Fruit fly (Drosophila melanogaster) whole organism, embryonic: ENCODE measurements around the gene Ctr1B.

Experiments
- CG1024 ChIP-seq: fragments of 200-800 bp; sonication (Bioruptor generic); IDR thresholded peaks from 2 replicates; pipeline ENCODE4 v1.3.6; 2022; ENCODE audit warnings: missing biosample characterization, missing genetic modification characterization
- CG12104 ChIP-seq: fragments of 200-800 bp; sonication (Bioruptor generic); optimal IDR thresholded peaks from 3 replicates; lab custom pipeline; 2016; ENCODE audit warnings: missing biosample characterization, missing genetic modification characterization
- CG14014 ChIP-seq: fragments of 200-800 bp; sonication (Bioruptor generic); IDR thresholded peaks from 2 replicates; pipeline ENCODE4 v1.3.6; 2022; ENCODE audit warnings: missing biosample characterization, missing genetic modification characterization
- CG14710 ChIP-seq: fragments of 200-800 bp; sonication (Bioruptor generic); optimal IDR thresholded peaks from 3 replicates; lab custom pipeline; 2019; ENCODE audit warnings: missing biosample characterization, mild to moderate bottlenecking, missing genetic modification characterization, moderate library complexity
- CG1602 ChIP-seq: fragments of 200-800 bp; sonication (Bioruptor generic); optimal IDR thresholded peaks from 3 replicates; lab custom pipeline; 2016; ENCODE audit warnings: missing biosample characterization, missing genetic modification characterization
- CG17328 ChIP-seq: fragments of 200-800 bp; sonication (Bioruptor generic); IDR thresholded peaks from 2 replicates; pipeline ENCODE4 v1.3.6; 2022; ENCODE audit warnings: missing biosample characterization, missing genetic modification characterization
- CG1832 ChIP-seq: fragments of 200-800 bp; sonication (Bioruptor generic); optimal IDR thresholded peaks from 2 replicates; lab custom pipeline; 2017; ENCODE audit warnings: missing biosample characterization, mild to moderate bottlenecking, missing genetic modification characterization, inconsistent platforms
- CG2678 ChIP-seq: fragments of 200-800 bp; sonication (Bioruptor generic); optimal IDR thresholded peaks from 3 replicates; lab custom pipeline; 2019; ENCODE audit warnings: missing biosample characterization, mild to moderate bottlenecking, missing genetic modification characterization, moderate library complexity
- CG30403 ChIP-seq: fragments of 200-800 bp; sonication (Bioruptor generic); optimal IDR thresholded peaks from 3 replicates; lab custom pipeline; 2016; ENCODE audit warnings: missing biosample characterization, missing genetic modification characterization
- CG31365 ChIP-seq: fragments of 200-800 bp; sonication (Bioruptor generic); optimal IDR thresholded peaks from 2 replicates; lab custom pipeline; 2018; ENCODE audit warnings: missing biosample characterization, mild to moderate bottlenecking, missing genetic modification characterization
- CG31388 ChIP-seq: fragments of 200-800 bp; sonication (Bioruptor generic); optimal IDR thresholded peaks from 2 replicates; lab custom pipeline; 2016; ENCODE audit warnings: missing biosample characterization, missing genetic modification characterization
- CG3407 ChIP-seq: fragments of 200-800 bp; sonication (Bioruptor generic); optimal IDR thresholded peaks from 2 replicates; lab custom pipeline; 2018; ENCODE audit warnings: missing biosample characterization, mild to moderate bottlenecking, missing genetic modification characterization
- CG3995 ChIP-seq: fragments of 200-800 bp; sonication (Bioruptor generic); optimal IDR thresholded peaks from 3 replicates; lab custom pipeline; 2016; ENCODE audit warnings: missing biosample characterization, missing genetic modification characterization
- CG42726 ChIP-seq: fragments of 200-800 bp; sonication (Bioruptor generic); IDR thresholded peaks from 2 replicates; pipeline ENCODE4 v1.3.6; 2022; ENCODE audit warnings: missing biosample characterization, missing genetic modification characterization; ENCODE audit not compliant: partially characterized antibody
- CG4360 ChIP-seq: fragments of 200-800 bp; sonication (Bioruptor generic); IDR thresholded peaks from 2 replicates; pipeline ENCODE4 v1.3.6; 2022; ENCODE audit warnings: missing biosample characterization, missing genetic modification characterization
- CG7839 ChIP-seq: fragments of 200-800 bp; sonication (Bioruptor generic); optimal IDR thresholded peaks from 3 replicates; lab custom pipeline; 2018; ENCODE audit warnings: missing biosample characterization, mild to moderate bottlenecking, missing genetic modification characterization, moderate library complexity
- CG7987 ChIP-seq: fragments of 200-800 bp; sonication (Bioruptor generic); optimal IDR thresholded peaks from 2 replicates; lab custom pipeline; 2018; ENCODE audit warnings: missing biosample characterization, mild to moderate bottlenecking, missing genetic modification characterization, moderate library complexity
- CG9932 ChIP-seq: fragments of 200-800 bp; sonication (Bioruptor generic); IDR thresholded peaks from 2 replicates; pipeline ENCODE4 v1.3.6; 2022; ENCODE audit warnings: missing biosample characterization, missing genetic modification characterization
- CrebB ChIP-seq: fragments of 200-800 bp; sonication (Bioruptor generic); optimal IDR thresholded peaks from 3 replicates; lab custom pipeline; 2018; ENCODE audit warnings: missing biosample characterization, mild to moderate bottlenecking, missing genetic modification characterization
- Dip2 ChIP-seq: fragments of 200-800 bp; sonication (Bioruptor generic); IDR thresholded peaks from 2 replicates; pipeline ENCODE4 v1.3.6; 2022; ENCODE audit warnings: missing biosample characterization, missing genetic modification characterization
- Dll ChIP-seq: fragments of 200-800 bp; sonication (Bioruptor generic); IDR thresholded peaks from 4 replicates; pipeline ENCODE4 v1.3.6; 2022; ENCODE audit warnings: missing biosample characterization, missing genetic modification characterization; ENCODE audit not compliant: partially characterized antibody
- Doc2 ChIP-seq: fragments of 200-800 bp; sonication (Bioruptor generic); IDR thresholded peaks from 2 replicates; pipeline ENCODE4 v1.3.6; 2022; ENCODE audit warnings: missing biosample characterization, missing genetic modification characterization
- Ets97D ChIP-seq: fragments of 200-800 bp; sonication (Bioruptor generic); optimal IDR thresholded peaks from 3 replicates; lab custom pipeline; 2016; ENCODE audit warnings: missing biosample characterization, missing genetic modification characterization
- HHEX ChIP-seq: fragments of 200-800 bp; sonication (Bioruptor generic); optimal IDR thresholded peaks from 3 replicates; lab custom pipeline; 2017; ENCODE audit warnings: missing biosample characterization, mild to moderate bottlenecking, missing genetic modification characterization, missing genetic modification reagents
- HLH4C ChIP-seq: fragments of 200-800 bp; sonication (Bioruptor generic); IDR thresholded peaks from 3 replicates; pipeline ENCODE4 v1.3.6; 2022; ENCODE audit warnings: missing biosample characterization, missing genetic modification characterization; ENCODE audit not compliant: partially characterized antibody
- Hsf ChIP-seq: fragments of 200-800 bp; sonication (Bioruptor generic); optimal IDR thresholded peaks from 3 replicates; lab custom pipeline; 2016; ENCODE audit warnings: missing biosample characterization, missing genetic modification characterization
- Lpt ChIP-seq: fragments of >200 bp; optimal IDR thresholded peaks from 2 replicates; lab custom pipeline; 2018; ENCODE audit warnings: missing biosample characterization, missing genetic modification characterization
- Oaz ChIP-seq: fragments of 200-800 bp; sonication (Bioruptor generic); IDR thresholded peaks from 2 replicates; pipeline ENCODE4 v1.3.6; 2022; ENCODE audit warnings: missing biosample characterization, missing genetic modification characterization
- Ravus ChIP-seq: fragments of 200-800 bp; sonication (Bioruptor generic); IDR thresholded peaks from 2 replicates; pipeline ENCODE4 v1.3.6; 2022; ENCODE audit warnings: missing biosample characterization, missing genetic modification characterization
- ara ChIP-seq: fragments of 200-800 bp; sonication (Bioruptor generic); IDR thresholded peaks from 2 replicates; pipeline ENCODE4 v1.3.6; 2022; ENCODE audit warnings: missing biosample characterization, missing genetic modification characterization
- bbx ChIP-seq: fragments of 200-800 bp; sonication (Bioruptor generic); IDR thresholded peaks from 2 replicates; pipeline ENCODE4 v1.3.6; 2022; ENCODE audit warnings: missing biosample characterization, missing genetic modification characterization; ENCODE audit not compliant: partially characterized antibody
- cad ChIP-seq: fragments of >200 bp; optimal IDR thresholded peaks from 2 replicates; lab custom pipeline; 2017; ENCODE audit warnings: missing biosample characterization, missing genetic modification characterization
- cato ChIP-seq: fragments of 200-800 bp; sonication (Bioruptor generic); optimal IDR thresholded peaks from 2 replicates; lab custom pipeline; 2016; ENCODE audit warnings: missing biosample characterization, missing genetic modification characterization, borderline replicate concordance
- cg ChIP-seq: fragments of 200-800 bp; sonication (Bioruptor generic); optimal IDR thresholded peaks from 3 replicates; lab custom pipeline; 2019; ENCODE audit warnings: missing biosample characterization, mild to moderate bottlenecking, missing genetic modification characterization, moderate library complexity
- ci ChIP-seq: fragments of 200-800 bp; sonication (Bioruptor generic); IDR thresholded peaks from 3 replicates; pipeline ENCODE4 v1.3.6; 2022; ENCODE audit warnings: missing biosample characterization, missing genetic modification characterization
- dati ChIP-seq: fragments of 200-800 bp; sonication (Bioruptor generic); IDR thresholded peaks from 2 replicates; pipeline ENCODE4 v1.3.6; 2022; ENCODE audit warnings: missing biosample characterization, missing genetic modification characterization
- fru ChIP-seq: fragments of >200 bp; optimal IDR thresholded peaks from 2 replicates; lab custom pipeline; 2017
- grn ChIP-seq: fragments of 200-800 bp; sonication (Bioruptor generic); optimal IDR thresholded peaks from 3 replicates; lab custom pipeline; 2017; ENCODE audit warnings: missing biosample characterization, missing genetic modification characterization
- hb ChIP-seq: fragments of 200-800 bp; sonication (Bioruptor generic); IDR thresholded peaks from 3 replicates; pipeline ENCODE4 v1.3.6; 2022; ENCODE audit warnings: missing biosample characterization, missing genetic modification characterization; ENCODE audit not compliant: partially characterized antibody
- insv ChIP-seq, 2 experiments: fragments of 200-800 bp; sonication (Bioruptor generic); optimal IDR thresholded peaks; 3 replicates each; lab custom pipeline; 2016 to 2018; ENCODE audit warnings: missing biosample characterization in 2 of 2, missing genetic modification characterization in 2 of 2
- jing ChIP-seq: fragments of 200-800 bp; sonication (Bioruptor generic); optimal IDR thresholded peaks from 2 replicates; lab custom pipeline; 2018; ENCODE audit warnings: missing biosample characterization, mild to moderate bottlenecking, missing genetic modification characterization
- kay ChIP-seq: fragments of 200-800 bp; sonication (Bioruptor generic); optimal IDR thresholded peaks from 2 replicates; lab custom pipeline; 2016; ENCODE audit warnings: missing biosample characterization, missing genetic modification characterization
- klu ChIP-seq: fragments of 200-800 bp; sonication (Bioruptor generic); IDR thresholded peaks from 2 replicates; pipeline ENCODE4 v1.3.6; 2022; ENCODE audit warnings: missing biosample characterization, missing genetic modification characterization
- lmd ChIP-seq: fragments of 200-800 bp; sonication (Bioruptor generic); IDR thresholded peaks from 2 replicates; pipeline ENCODE4 v1.3.6; 2022; ENCODE audit warnings: missing biosample characterization, missing genetic modification characterization
- nau ChIP-seq: fragments of 200-800 bp; sonication (Bioruptor generic); optimal IDR thresholded peaks from 3 replicates; lab custom pipeline; 2017; ENCODE audit warnings: missing biosample characterization, mild to moderate bottlenecking, missing genetic modification characterization, missing genetic modification reagents
- pan ChIP-seq, 4 experiments: fragments of >200 bp in 3 of 4; fragments of 200-800 bp in 1 of 4; sonication (Bioruptor generic) in 1 of 4; optimal IDR thresholded peaks in 3 of 4; IDR thresholded peaks in 1 of 4; 2 replicates each; pipeline versions ENCODE4 v1.3.6 to Lab custom; 2017 to 2022; ENCODE audit warnings: missing biosample characterization in 2 of 4, missing genetic modification characterization in 2 of 4, mixed read lengths in 1 of 4
- phol ChIP-seq: fragments of 200-800 bp; sonication (Bioruptor generic); optimal IDR thresholded peaks from 3 replicates; lab custom pipeline; 2018; ENCODE audit warnings: missing biosample characterization, mild to moderate bottlenecking, missing genetic modification characterization, moderate library complexity
- ranshi ChIP-seq: fragments of 200-800 bp; sonication (Bioruptor generic); IDR thresholded peaks from 2 replicates; pipeline ENCODE4 v1.3.6; 2022; ENCODE audit warnings: missing biosample characterization, missing genetic modification characterization
- seq ChIP-seq: fragments of 200-800 bp; sonication (Bioruptor generic); IDR thresholded peaks from 2 replicates; pipeline ENCODE4 v1.3.6; 2022; ENCODE audit warnings: missing biosample characterization, missing genetic modification characterization
- stc ChIP-seq: fragments of 200-800 bp; sonication (Bioruptor generic); IDR thresholded peaks from 2 replicates; pipeline ENCODE4 v1.3.6; 2022; ENCODE audit warnings: missing biosample characterization, missing genetic modification characterization
- unpg ChIP-seq: fragments of 200-800 bp; sonication (Bioruptor generic); optimal IDR thresholded peaks from 3 replicates; lab custom pipeline; 2018; ENCODE audit warnings: missing biosample characterization, mild to moderate bottlenecking, missing genetic modification characterization, moderate library complexity
- wek ChIP-seq: fragments of 200-800 bp; sonication (Bioruptor generic); optimal IDR thresholded peaks from 3 replicates; lab custom pipeline; 2018; ENCODE audit warnings: missing biosample characterization, mild to moderate bottlenecking, missing genetic modification characterization, moderate library complexity

The Ctr1B gene

DNA sequence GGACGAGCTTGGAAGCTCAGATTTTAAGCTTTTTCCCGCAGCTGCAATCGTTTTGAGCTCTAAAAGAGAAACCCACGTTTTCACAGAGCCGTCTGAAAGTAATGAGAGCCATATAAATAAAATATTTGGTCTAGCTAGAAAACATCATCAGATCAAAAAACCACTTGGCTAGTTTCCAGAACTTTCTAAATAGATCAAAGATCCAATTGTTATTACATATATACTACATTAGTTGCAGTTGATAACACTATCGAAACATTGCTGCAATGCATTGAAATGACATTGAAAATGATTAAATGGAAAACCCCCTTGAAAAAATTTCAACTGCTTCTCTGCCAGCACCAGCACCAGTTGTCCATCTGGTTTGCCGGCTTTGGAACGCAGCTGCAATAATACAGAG, 37.6 kb downstream of the Ctr1B start (continued):
- TF ChIP-seq CG17328 (no peak), CG2678 (tag; lab: Kevin White, UChicago) (no peak), nau (GFP tag; lab: Kevin White, UChicago) (no peak), cad (no peak), wek (GFP tag; lab: Kevin White, UChicago) (no peak), CG3407 (GFP tag; lab: Kevin White, UChicago) (no peak), Ets97D (GFP tag; lab: Kevin White, UChicago) (no peak), ranshi (GFP tag; lab: Robert Waterston, UW) (peak; percentile 21; the same call in 1 of the 2 replicates), CG31365 (tag; lab: Kevin White, UChicago) (no peak), grn (no peak), dati (GFP tag; lab: Robert Waterston, UW) (no peak), CG14014 (no peak), pan (optimal IDR thresholded peaks at IDR 0.05; lab: Kevin White, UChicago) (no peak), pan (GFP tag; optimal IDR thresholded peaks at IDR 0.05 in 1 of 2, IDR thresholded peaks at IDR 0.05 in 1 of 2) (no peak), CG1024 (GFP tag; lab: Robert Waterston, UW) (no peak), phol (tag; lab: Kevin White, UChicago) (peak; percentile 38), CG9932 (no peak), fru (lab: Kevin White, UChicago) (no peak), CG30403 (no peak), cato (GFP tag; lab: Kevin White, UChicago) (no peak), Doc2 (GFP tag; lab: Robert Waterston, UW) (no peak), CG14710 (tag; lab: Kevin White, UChicago) (no peak), HHEX (GFP tag; lab: Kevin White, UChicago) (no peak), seq (peak; percentile 34; the same call in 1 of the 2 replicates), CG4360 (GFP tag; lab: Robert Waterston, UW) (no peak), Oaz (GFP tag; lab: Robert Waterston, UW) (0 out of 2 replicates have a peak, but pooled peaks have one; percentile 4), ci (peak; percentile 26; the same call in 1 of the 3 replicates), CG1602 (GFP tag; lab: Kevin White, UChicago) (no peak), CG42726 (GFP tag; lab: Robert Waterston, UW) (no peak), insv (GFP tag; optimal IDR thresholded peaks at IDR 0.05; lab: Kevin White, UChicago) (no peak), Dip2 (no peak), CG1832 (GFP tag; lab: Kevin White, UChicago) (no peak), CG3995 (GFP tag; lab: Kevin White, UChicago) (no peak), bbx (GFP tag; lab: Robert Waterston, UW) (no peak), CG7987 (GFP tag; lab: Kevin White, UChicago) (no peak), CG12104 (GFP tag; lab: Kevin White, UChicago) (no peak), stc (GFP tag; lab: Robert Waterston, UW) (peak; percentile 59), CG7839 (tag; lab: Kevin White, UChicago) (peak; percentile 6), hb (GFP tag; lab: Robert Waterston, UW) (no peak), cg (GFP tag; lab: Kevin White, UChicago) (no peak), ara (GFP tag; lab: Robert Waterston, UW) (no peak), unpg (GFP tag; lab: Kevin White, UChicago) (peak; percentile 61), Ravus (no peak), CG31388 (no peak), klu (GFP tag; lab: Robert Waterston, UW) (no peak), kay (GFP tag; lab: Kevin White, UChicago) (no peak), CrebB (tag; lab: Kevin White, UChicago) (no peak), Hsf (GFP tag; lab: Kevin White, UChicago) (no peak), jing (GFP tag; lab: Kevin White, UChicago) (peak; percentile 36), HLH4C (GFP tag; lab: Robert Waterston, UW) (no peak), Dll (GFP tag; lab: Robert Waterston, UW) (no peak), lmd (GFP tag; lab: Robert Waterston, UW) (peak; percentile 36; the same call in 1 of the 2 replicates), Lpt (no peak)
